Fruit fly (Drosophila melanogaster): ENCODE results near the gene CG43850.

DNA sequence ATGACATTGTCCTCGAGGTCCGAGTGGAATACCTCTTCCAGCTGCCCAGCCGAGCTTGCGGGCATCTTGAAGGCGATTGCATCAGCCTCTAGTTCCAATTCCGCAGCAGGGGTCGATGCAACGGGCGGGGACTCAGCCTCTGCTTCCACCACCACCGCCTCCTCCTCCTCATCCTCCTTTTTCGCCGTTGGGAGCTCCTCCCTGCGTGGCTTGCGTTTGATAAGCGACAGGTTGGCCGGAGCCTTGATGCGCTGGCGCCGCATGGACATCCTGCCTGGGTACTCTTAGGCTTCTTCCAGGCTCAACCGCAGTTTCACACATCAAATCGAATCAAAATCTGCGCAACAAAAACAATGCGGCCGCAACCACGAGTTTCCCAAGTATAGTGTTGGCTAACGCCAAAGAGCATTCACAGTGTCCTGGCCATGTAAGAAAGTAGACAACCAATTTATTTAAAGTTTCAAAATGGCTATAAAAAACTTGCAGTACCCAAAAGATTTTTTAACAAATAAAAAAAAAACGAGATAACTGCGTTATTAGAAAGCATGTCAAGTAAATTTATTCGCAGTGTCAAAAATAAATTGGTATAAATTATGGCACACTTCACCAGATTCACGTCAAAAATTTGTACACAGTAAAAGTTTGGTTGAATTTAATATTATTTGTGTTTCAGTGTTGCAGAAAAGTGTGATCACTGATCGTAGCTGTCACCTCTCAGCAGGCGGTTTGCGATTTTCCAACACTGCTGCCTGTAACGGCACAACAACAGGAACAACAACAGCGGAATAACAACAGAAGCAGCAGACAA, 41.6 kb upstream of the CG43850 start, which contains the start of the genes Bdp1 and CG6565:
- TF ChIP-seq psq (optimal IDR thresholded peaks at IDR 0.05) (no peak), usp (GFP tag; optimal IDR thresholded peaks at IDR 0.05) (no peak), pan (optimal IDR thresholded peaks at IDR 0.05) (no peak), Dll (optimal IDR thresholded peaks at IDR 0.05) (no peak)

All from whole organism.